Worm (Caenorhabditis elegans) whole organism, L2 larva: ENCODE results near the gene C39E9.12.

Experiments
- F13H6.1 ChIP-seq: sonication (generic microtip); optimal IDR thresholded peaks from 2 replicates; lab custom pipeline; 2016; ENCODE audit warnings: missing genetic modification characterization, missing compliant biosample characterization
- ama-1 ChIP-seq: fragments of 150-350 bp; optimal IDR thresholded peaks from 2 replicates; lab custom pipeline; 2018; ENCODE audit warnings: inconsistent platforms
- egl-27 ChIP-seq: sonication (generic microtip); optimal IDR thresholded peaks from 3 replicates; lab custom pipeline; 2017; ENCODE audit warnings: missing biosample characterization, missing genetic modification reagents, missing genetic modification characterization
- lsy-2 ChIP-seq, 2 experiments: fragments of 150-350 bp in 1 of 2; sonication (generic microtip) in 1 of 2; optimal IDR thresholded peaks; 2 replicates each; lab custom pipeline; 2014 to 2017; ENCODE audit warnings: missing biosample characterization in 2 of 2, missing genetic modification characterization in 2 of 2
- nhr-12 ChIP-seq: fragments of 150-350 bp; optimal IDR thresholded peaks from 2 replicates; lab custom pipeline; 2014; ENCODE audit warnings: missing biosample characterization, missing genetic modification characterization
- nhr-129 ChIP-seq: fragments of 150-350 bp; optimal IDR thresholded peaks from 2 replicates; lab custom pipeline; 2014; ENCODE audit warnings: missing biosample characterization, missing genetic modification characterization
- nhr-237 ChIP-seq: fragments of 150-350 bp; optimal IDR thresholded peaks from 2 replicates; lab custom pipeline; 2014; ENCODE audit warnings: missing biosample characterization, missing genetic modification characterization
- sem-4 ChIP-seq: fragments of 150-350 bp; optimal IDR thresholded peaks from 2 replicates; lab custom pipeline; 2014; ENCODE audit warnings: missing biosample characterization, missing genetic modification reagents, missing genetic modification characterization
- ztf-4 ChIP-seq: fragments of 150-350 bp; optimal IDR thresholded peaks from 2 replicates; lab custom pipeline; 2014; ENCODE audit warnings: missing biosample characterization, missing genetic modification characterization

DNA sequence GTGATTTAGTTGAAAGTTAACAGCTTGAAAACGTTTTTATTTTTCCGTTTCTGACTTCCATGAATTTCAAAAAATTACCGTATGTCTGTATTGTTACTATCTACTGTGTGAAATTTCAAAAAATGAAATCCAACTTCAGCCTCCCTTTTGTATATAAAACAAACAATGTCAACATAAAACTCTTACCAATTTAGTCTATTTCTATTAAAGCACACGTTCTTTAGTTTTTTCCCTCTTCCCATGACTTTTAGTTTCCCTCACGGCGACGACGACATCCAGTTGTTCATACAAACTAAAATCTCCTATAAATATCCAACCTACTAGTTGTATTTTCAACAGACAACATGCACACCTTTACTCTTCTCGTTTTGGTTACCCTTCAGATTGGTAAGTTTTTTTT is 34.5 kb upstream of the C39E9.12 start, which contains the start of gene scl-3:
- TF ChIP-seq sem-4 (tag; lab: Kevin White, UChicago): no peak
- TF ChIP-seq nhr-12: no peak
- TF ChIP-seq nhr-237: no peak
- TF ChIP-seq ztf-4 (tag; lab: Kevin White, UChicago): no peak
- no peak for TF ChIP-seq egl-27
- TF ChIP-seq nhr-129 (tag; lab: Kevin White, UChicago): no peak
- TF ChIP-seq ama-1 (lab: Kevin White, UChicago): no peak
- no peak for TF ChIP-seq lsy-2 (tag; optimal IDR thresholded peaks at IDR 0.05; lab: Kevin White, UChicago)
- no peak for TF ChIP-seq F13H6.1 (tag; lab: Kevin White, UChicago)
